Worm (Caenorhabditis elegans) whole organism, mixed stage, embryonic: ENCODE measurements around the gene F54G2.1.

Experiments used
- M03D4.4 ChIP-seq: sonication (generic microtip); optimal IDR thresholded peaks from 2 replicates; lab custom pipeline; 2017; ENCODE audit warnings: mild to moderate bottlenecking, missing genetic modification characterization, missing compliant biosample characterization
- bed-3 ChIP-seq: fragments of 200-800 bp; sonication (Bioruptor generic); optimal IDR thresholded peaks from 3 replicates; lab custom pipeline; 2018; ENCODE audit warnings: mild to moderate bottlenecking, missing genetic modification characterization, moderate library complexity, missing compliant biosample characterization
- blmp-1 ChIP-seq: fragments of 150-350 bp; optimal IDR thresholded peaks from 2 replicates; lab custom pipeline; 2014; ENCODE audit warnings: missing biosample characterization, missing genetic modification characterization
- ceh-39 ChIP-seq: fragments of 150-350 bp; optimal IDR thresholded peaks from 2 replicates; lab custom pipeline; 2014; ENCODE audit warnings: missing biosample characterization, missing genetic modification characterization
- ceh-43 ChIP-seq: fragments of 200-800 bp; sonication (Bioruptor generic); optimal IDR thresholded peaks from 2 replicates; lab custom pipeline; 2018; ENCODE audit warnings: mild to moderate bottlenecking, missing genetic modification characterization, moderate library complexity, missing compliant biosample characterization
- ceh-83 ChIP-seq: fragments of 200-800 bp; sonication (Bioruptor generic); optimal IDR thresholded peaks from 2 replicates; lab custom pipeline; 2018; ENCODE audit warnings: mild to moderate bottlenecking, missing genetic modification characterization, missing compliant biosample characterization
- ces-1 ChIP-seq: fragments of 150-350 bp; optimal IDR thresholded peaks from 2 replicates; lab custom pipeline; 2014; ENCODE audit warnings: missing biosample characterization, missing genetic modification reagents, missing genetic modification characterization
- cnd-1 ChIP-seq: fragments of 200-800 bp; sonication (Bioruptor generic); optimal IDR thresholded peaks from 2 replicates; lab custom pipeline; 2018; ENCODE audit warnings: mild to moderate bottlenecking, missing genetic modification characterization, missing compliant biosample characterization
- drap-1 ChIP-seq: fragments of 200-800 bp; sonication (Bioruptor generic); optimal IDR thresholded peaks from 3 replicates; lab custom pipeline; 2018; ENCODE audit warnings: mild to moderate bottlenecking, missing genetic modification characterization, missing compliant biosample characterization
- elt-1 ChIP-seq: sonication (generic microtip); optimal IDR thresholded peaks from 2 replicates; lab custom pipeline; 2017; ENCODE audit warnings: missing genetic modification characterization, mild to moderate bottlenecking, missing compliant biosample characterization, antibody characterized with exemption, moderate library complexity, borderline replicate concordance; ENCODE audit not compliant: insufficient read depth
- elt-3 ChIP-seq: fragments of 150-350 bp; optimal IDR thresholded peaks from 2 replicates; lab custom pipeline; 2014; ENCODE audit warnings: missing biosample characterization, missing genetic modification characterization
- flh-1 ChIP-seq: fragments of 200-800 bp; sonication (Bioruptor generic); optimal IDR thresholded peaks from 2 replicates; lab custom pipeline; 2018; ENCODE audit warnings: mild to moderate bottlenecking, missing genetic modification characterization, moderate library complexity, missing compliant biosample characterization
- ham-2 ChIP-seq: fragments of 200-800 bp; sonication (Bioruptor generic); optimal IDR thresholded peaks from 2 replicates; lab custom pipeline; 2018; ENCODE audit warnings: mild to moderate bottlenecking, missing genetic modification characterization, missing compliant biosample characterization
- hlh-1 ChIP-seq: fragments of 150-350 bp; optimal IDR thresholded peaks from 2 replicates; lab custom pipeline; 2014; ENCODE audit warnings: missing biosample characterization, missing genetic modification reagents, missing genetic modification characterization
- lin-13 ChIP-seq: fragments of 150-350 bp; optimal IDR thresholded peaks from 2 replicates; lab custom pipeline; 2014; ENCODE audit warnings: missing biosample characterization, missing genetic modification characterization
- lin-32 ChIP-seq: fragments of 200-800 bp; sonication (Bioruptor generic); optimal IDR thresholded peaks from 2 replicates; lab custom pipeline; 2018; ENCODE audit warnings: mild to moderate bottlenecking, missing genetic modification characterization, missing compliant biosample characterization
- lsy-2 ChIP-seq: fragments of 150-350 bp; optimal IDR thresholded peaks from 2 replicates; lab custom pipeline; 2014; ENCODE audit warnings: missing biosample characterization, missing genetic modification characterization
- mab-5 ChIP-seq: fragments of 150-350 bp; optimal IDR thresholded peaks from 2 replicates; lab custom pipeline; 2014; ENCODE audit warnings: missing biosample characterization, missing genetic modification characterization
- mep-1 ChIP-seq: fragments of 150-350 bp; optimal IDR thresholded peaks from 2 replicates; lab custom pipeline; 2017; ENCODE audit warnings: missing biosample characterization, missing genetic modification reagents, missing genetic modification characterization, inconsistent platforms
- mls-2 ChIP-seq: sonication (generic microtip); optimal IDR thresholded peaks from 2 replicates; lab custom pipeline; 2016; ENCODE audit warnings: mild to moderate bottlenecking, missing genetic modification characterization, moderate library complexity, missing compliant biosample characterization
- nhr-12 ChIP-seq: fragments of 150-350 bp; optimal IDR thresholded peaks from 2 replicates; lab custom pipeline; 2014; ENCODE audit warnings: missing biosample characterization, missing genetic modification characterization
- nhr-2 ChIP-seq: fragments of 150-350 bp; optimal IDR thresholded peaks from 2 replicates; lab custom pipeline; 2014; ENCODE audit warnings: missing biosample characterization, missing genetic modification characterization
- nhr-237 ChIP-seq: fragments of 150-350 bp; optimal IDR thresholded peaks from 2 replicates; lab custom pipeline; 2014; ENCODE audit warnings: missing biosample characterization, missing genetic modification characterization
- nhr-28 ChIP-seq: fragments of 150-350 bp; optimal IDR thresholded peaks from 2 replicates; lab custom pipeline; 2014; ENCODE audit warnings: missing biosample characterization, missing genetic modification characterization
- nhr-76 ChIP-seq: sonication (generic microtip); optimal IDR thresholded peaks from 2 replicates; lab custom pipeline; 2017; ENCODE audit warnings: missing biosample characterization, missing genetic modification characterization
- pha-4 ChIP-seq: fragments of 150-350 bp; optimal IDR thresholded peaks from 2 replicates; lab custom pipeline; 2018; ENCODE audit warnings: missing biosample characterization, missing genetic modification reagents, missing genetic modification characterization
- sem-2 ChIP-seq: fragments of 200-800 bp; sonication (Bioruptor generic); optimal IDR thresholded peaks from 2 replicates; lab custom pipeline; 2018; ENCODE audit warnings: mild to moderate bottlenecking, missing genetic modification characterization, missing compliant biosample characterization
- snpc-4 ChIP-seq: fragments of 150-350 bp; optimal IDR thresholded peaks from 2 replicates; lab custom pipeline; 2014; ENCODE audit warnings: missing biosample characterization, missing genetic modification characterization
- sptf-1 ChIP-seq: sonication (generic microtip); optimal IDR thresholded peaks from 2 replicates; lab custom pipeline; 2017; ENCODE audit warnings: mild to moderate bottlenecking, missing genetic modification characterization, moderate library complexity, missing compliant biosample characterization
- tbx-8 ChIP-seq: fragments of 200-800 bp; sonication (Bioruptor generic); optimal IDR thresholded peaks from 2 replicates; lab custom pipeline; 2018; ENCODE audit warnings: mild to moderate bottlenecking, missing genetic modification characterization, moderate library complexity, missing compliant biosample characterization
- unc-120 ChIP-seq: sonication (generic microtip); optimal IDR thresholded peaks from 2 replicates; lab custom pipeline; 2017; ENCODE audit warnings: missing genetic modification characterization, missing compliant biosample characterization; ENCODE audit not compliant: poor library complexity, severe bottlenecking
- unc-39 ChIP-seq: fragments of 150-350 bp; optimal IDR thresholded peaks from 2 replicates; lab custom pipeline; 2014; ENCODE audit warnings: missing biosample characterization, missing genetic modification characterization
- unc-62 ChIP-seq: fragments of 150-350 bp; optimal IDR thresholded peaks from 2 replicates; lab custom pipeline; 2014; ENCODE audit warnings: missing biosample characterization, missing genetic modification reagents, missing genetic modification characterization
- zip-8 ChIP-seq: fragments of 150-350 bp; optimal IDR thresholded peaks from 2 replicates; lab custom pipeline; 2014; ENCODE audit warnings: missing biosample characterization, missing genetic modification characterization
- ztf-11 ChIP-seq: fragments of 150-350 bp; optimal IDR thresholded peaks from 2 replicates; lab custom pipeline; 2014; ENCODE audit warnings: missing biosample characterization, missing genetic modification characterization

F54G2.1 gene

DNA sequence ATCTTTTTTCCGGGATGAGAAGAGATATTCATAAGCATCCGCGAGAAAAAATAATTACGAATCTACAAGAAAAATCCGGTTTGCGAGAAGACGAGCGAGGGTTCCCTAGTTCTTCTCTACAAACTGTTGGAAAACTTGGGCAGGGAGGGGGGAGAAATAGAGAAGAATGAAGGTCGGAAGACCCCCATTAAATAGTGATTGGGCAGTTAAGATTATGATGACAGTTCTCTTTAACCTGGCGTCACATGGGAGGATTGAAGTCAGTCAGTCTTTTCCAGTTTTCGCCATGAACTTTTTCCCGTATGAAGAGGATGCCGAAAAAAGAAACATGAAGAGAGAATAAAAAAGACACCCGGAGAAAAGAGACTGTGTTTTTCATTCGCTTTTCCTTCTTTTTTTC lies 73.4 kb downstream of the F54G2.1 start:
- TF ChIP-seq unc-120 (tag; lab: Kevin White, UChicago) (no peak), mab-5 (tag; lab: Kevin White, UChicago) (no peak), ceh-39 (tag; lab: Kevin White, UChicago) (no peak), cnd-1 (tag; lab: Kevin White, UChicago) (no peak), flh-1 (GFP tag; lab: Kevin White, UChicago) (no peak), unc-62 (GFP tag; lab: Kevin White, UChicago) (no peak), drap-1 (GFP tag; lab: Kevin White, UChicago) (no peak), sptf-1 (tag; lab: Kevin White, UChicago) (no peak), nhr-2 (tag; lab: Kevin White, UChicago) (no peak)

DNA sequence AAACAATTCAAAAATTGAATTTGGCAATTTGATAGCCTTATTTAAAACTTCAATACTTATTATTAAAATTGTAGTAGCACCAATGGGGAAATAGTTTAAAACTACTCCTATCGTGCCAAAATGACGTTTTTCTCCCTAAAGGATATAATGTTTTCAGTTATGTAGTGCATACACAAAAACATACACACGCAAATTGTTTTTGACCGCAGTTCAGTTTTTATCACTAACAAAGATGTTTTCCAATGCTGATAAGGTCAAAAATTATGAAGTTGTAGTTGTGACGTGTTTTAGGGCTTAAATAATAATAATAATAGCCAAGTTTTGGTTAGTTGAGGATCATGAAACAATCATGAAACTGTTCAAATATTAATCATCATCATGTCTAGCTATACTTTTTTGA lies 74.2 kb downstream of the F54G2.1 start:
- TF ChIP-seq ceh-39 (tag; lab: Kevin White, UChicago) (no peak), flh-1 (GFP tag; lab: Kevin White, UChicago) (no peak), M03D4.4 (tag; lab: Kevin White, UChicago) (no peak), mls-2 (tag; lab: Kevin White, UChicago) (no peak), nhr-2 (tag; lab: Kevin White, UChicago) (no peak), ham-2 (GFP tag; lab: Kevin White, UChicago) (no peak), ces-1 (GFP tag; lab: Kevin White, UChicago) (no peak), nhr-12 (no peak), nhr-76 (no peak)

DNA sequence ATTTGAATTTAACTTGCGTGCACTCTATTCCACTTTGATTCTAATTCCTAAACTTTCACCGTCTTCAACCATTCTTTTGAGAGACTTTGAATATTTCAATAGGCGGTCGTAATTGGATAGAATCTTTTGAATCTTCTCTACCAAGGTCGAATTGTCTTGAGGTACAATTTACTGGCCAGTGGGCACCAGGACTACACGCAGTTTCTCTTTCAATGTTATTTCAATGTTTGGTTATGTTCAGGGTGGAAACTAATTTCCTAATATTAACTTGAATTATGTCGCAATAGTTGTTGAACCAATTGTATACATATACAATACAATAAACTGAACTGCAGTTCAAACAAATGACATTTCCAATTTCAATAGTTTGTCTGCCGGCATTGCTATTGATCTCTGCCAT lies 76.2 kb downstream of the F54G2.1 start:
- TF ChIP-seq zip-8 (tag; lab: Kevin White, UChicago): no peak
- TF ChIP-seq lsy-2 (tag; lab: Kevin White, UChicago): no peak
- TF ChIP-seq hlh-1 (tag; lab: Kevin White, UChicago): no peak
- TF ChIP-seq lin-32 (GFP tag; lab: Kevin White, UChicago): no peak
- TF ChIP-seq lin-13 (tag; lab: Kevin White, UChicago): no peak
- TF ChIP-seq nhr-2 (tag; lab: Kevin White, UChicago): no peak
- no peak for TF ChIP-seq mep-1 (tag; lab: Kevin White, UChicago)
- no peak for TF ChIP-seq snpc-4 (tag; lab: Kevin White, UChicago)
- TF ChIP-seq ztf-11 (tag; lab: Kevin White, UChicago): no peak
- TF ChIP-seq bed-3 (GFP tag; lab: Kevin White, UChicago): no peak
- no peak for TF ChIP-seq ceh-39 (tag; lab: Kevin White, UChicago)
- TF ChIP-seq elt-3 (tag; lab: Kevin White, UChicago): no peak
- no peak for TF ChIP-seq nhr-28 (tag; lab: Kevin White, UChicago)
- TF ChIP-seq pha-4 (tag; lab: Kevin White, UChicago): no peak
- no peak for TF ChIP-seq flh-1 (GFP tag; lab: Kevin White, UChicago)
- TF ChIP-seq sem-2 (GFP tag; lab: Kevin White, UChicago): no peak
- no peak for TF ChIP-seq sptf-1 (tag; lab: Kevin White, UChicago)
- TF ChIP-seq, all 35 proteins: peak for 0

DNA sequence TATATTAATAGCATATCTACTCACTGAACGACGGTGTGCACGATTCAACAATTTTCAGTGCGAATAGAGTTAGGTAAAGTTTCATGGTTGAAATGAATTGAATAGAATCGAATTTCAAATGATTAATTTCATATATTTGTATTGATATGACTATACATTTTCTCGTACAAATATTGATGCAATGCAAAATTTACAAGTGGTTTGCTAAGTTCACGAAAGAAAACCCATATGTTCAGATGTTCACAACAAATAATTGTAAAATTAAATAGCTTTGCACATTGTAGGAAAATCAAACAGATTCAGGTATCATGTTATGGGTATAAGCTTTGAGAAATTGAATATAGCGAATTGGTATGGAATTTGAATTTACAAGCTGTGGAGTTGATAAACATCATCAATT lies 78.5 kb downstream of the F54G2.1 start, which contains the start of gene H01M10.2:
TSS of gene H01M10.2 (minus strand) at position 101 of the 400 bp plus-strand sequence.
- no peak for TF ChIP-seq nhr-2 (tag; lab: Kevin White, UChicago)

DNA sequence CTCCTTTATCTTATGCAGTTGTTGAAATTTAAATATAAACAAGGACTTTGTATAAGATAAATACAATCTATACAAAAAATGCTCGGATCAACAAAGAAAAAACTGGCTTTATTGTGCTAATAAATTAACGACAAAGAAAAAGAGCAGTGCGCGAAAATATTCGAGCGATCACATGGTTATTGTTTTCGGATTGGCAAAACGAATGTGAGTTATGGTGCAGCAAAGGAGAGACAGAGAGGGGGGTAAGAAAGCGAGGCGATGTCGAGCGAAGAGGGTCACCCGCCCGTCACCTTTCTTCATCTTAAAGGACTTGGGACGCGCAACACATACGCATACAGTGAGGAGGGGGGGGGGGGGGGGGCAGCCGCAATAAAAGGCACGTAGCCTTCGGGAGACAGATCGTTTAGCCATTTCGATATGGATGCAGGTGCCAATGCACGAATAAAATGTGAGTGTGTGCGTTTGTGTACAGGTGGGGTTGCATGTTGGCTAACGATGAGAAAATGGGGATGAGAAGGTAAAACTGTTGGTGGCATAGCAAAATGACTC lies 81.0 kb downstream of the F54G2.1 start:
- TF ChIP-seq elt-3 (tag; lab: Kevin White, UChicago): no peak
- TF ChIP-seq nhr-28 (tag; lab: Kevin White, UChicago): no peak
- no peak for TF ChIP-seq flh-1 (GFP tag; lab: Kevin White, UChicago)
- peak; percentile 71 for TF ChIP-seq mls-2 (tag; lab: Kevin White, UChicago)
- no peak for TF ChIP-seq pha-4 (tag; lab: Kevin White, UChicago)
- peak; percentile 96 for TF ChIP-seq ham-2 (GFP tag; lab: Kevin White, UChicago)
- no peak for TF ChIP-seq mab-5 (tag; lab: Kevin White, UChicago)
- no peak for TF ChIP-seq unc-62 (GFP tag; lab: Kevin White, UChicago)
- no peak for TF ChIP-seq nhr-237 (tag; lab: Kevin White, UChicago)
- TF ChIP-seq ceh-83: no peak
- TF ChIP-seq ceh-43 (GFP tag; lab: Kevin White, UChicago): no peak
- TF ChIP-seq ztf-11 (tag; lab: Kevin White, UChicago): no peak
- TF ChIP-seq nhr-76: no peak
- no peak for TF ChIP-seq blmp-1
- no peak for TF ChIP-seq drap-1 (GFP tag; lab: Kevin White, UChicago)
- no peak for TF ChIP-seq tbx-8 (GFP tag; lab: Kevin White, UChicago)
- no peak for TF ChIP-seq unc-39 (tag; lab: Kevin White, UChicago)
- no peak for TF ChIP-seq sem-2 (GFP tag; lab: Kevin White, UChicago)
- TF ChIP-seq cnd-1 (tag; lab: Kevin White, UChicago): peak; percentile 49
- peak; percentile 61 for TF ChIP-seq nhr-2 (tag; lab: Kevin White, UChicago)
- TF ChIP-seq nhr-12: no peak
- no peak for TF ChIP-seq bed-3 (GFP tag; lab: Kevin White, UChicago)
- no peak for TF ChIP-seq lin-13 (tag; lab: Kevin White, UChicago)
- TF ChIP-seq zip-8 (tag; lab: Kevin White, UChicago): no peak
- TF ChIP-seq snpc-4 (tag; lab: Kevin White, UChicago): no peak
- no peak for TF ChIP-seq ceh-39 (tag; lab: Kevin White, UChicago)
- TF ChIP-seq hlh-1 (tag; lab: Kevin White, UChicago): no peak
- TF ChIP-seq lin-32 (GFP tag; lab: Kevin White, UChicago): no peak
- no peak for TF ChIP-seq elt-1 (tag; lab: Kevin White, UChicago)
- no peak for TF ChIP-seq lsy-2 (tag; lab: Kevin White, UChicago)
- peak; percentile 59 for TF ChIP-seq sptf-1 (tag; lab: Kevin White, UChicago)
- no peak for TF ChIP-seq unc-120 (tag; lab: Kevin White, UChicago)
- TF ChIP-seq ces-1 (GFP tag; lab: Kevin White, UChicago): no peak
- peak; percentile 4 for TF ChIP-seq M03D4.4 (tag; lab: Kevin White, UChicago)
